Fruit fly (Drosophila melanogaster): ENCODE data around the gene Wdr37.

Gene Wdr37

DNA sequence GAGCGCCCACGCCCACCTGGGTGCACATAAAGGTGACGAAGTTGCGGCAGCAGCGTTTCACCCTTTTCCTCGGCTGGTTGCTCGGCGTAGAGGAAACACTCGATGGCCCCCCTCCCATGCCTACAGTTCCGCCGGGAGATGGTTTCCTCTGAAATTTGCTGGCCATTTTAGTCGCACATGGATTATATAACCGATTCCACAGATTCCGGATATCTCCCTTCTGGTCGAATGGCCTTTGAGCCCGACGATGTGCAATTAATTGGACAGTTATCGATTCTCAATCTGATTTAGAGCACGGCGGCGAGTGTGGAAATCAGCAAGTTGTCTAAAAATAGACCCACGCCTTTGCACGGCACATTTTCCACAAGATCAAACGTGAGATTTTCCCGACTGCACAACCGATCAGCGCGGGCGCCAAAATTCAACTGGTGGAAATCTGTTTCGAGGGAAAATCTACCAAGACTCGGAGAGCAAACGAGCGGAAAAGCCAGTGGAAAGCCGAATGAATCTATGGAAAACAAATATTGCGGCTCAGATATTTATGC, 8.8 kb upstream of the Wdr37 start, which contains the start of gene CG10864:
Gene CG10864 (minus strand): TSS at position 427 of the 545 bp plus-strand sequence.
- TF ChIP-seq Dp (GFP tag; optimal IDR thresholded peaks at IDR 0.05) (peak; percentile 8), CG7963 (GFP tag; IDR thresholded peaks at IDR 0.05; ENCODE audit: partially characterized antibody) (0 out of 3 replicates have a peak, but pooled peaks have one; percentile 7), E2f2 (GFP tag; IDR thresholded peaks at IDR 0.05) (peak; percentile 43; the same call in 1 of the 2 replicates), al (GFP tag; IDR thresholded peaks at IDR 0.05) (no peak), sob (GFP tag; IDR thresholded peaks at IDR 0.05) (no peak), CG12769 (tag; optimal IDR thresholded peaks at IDR 0.05) (peak; percentile 62), ase (GFP tag; IDR thresholded peaks at IDR 0.05) (0 out of 3 replicates have a peak, but pooled peaks have one; percentile 29), phol (tag; optimal IDR thresholded peaks at IDR 0.05) (no peak), kah (GFP tag; optimal IDR thresholded peaks at IDR 0.05) (peak; percentile 13), CG11247 (GFP tag; IDR thresholded peaks at IDR 0.05) (no peak), Mad (GFP tag; optimal IDR thresholded peaks at IDR 0.05) (no peak), br (optimal IDR thresholded peaks at IDR 0.05) (no peak), Pdp1 (GFP tag; optimal IDR thresholded peaks at IDR 0.05) (peak in 1 of 2 experiments; percentile 92), Med (GFP tag) (peak; percentile 61)

DNA sequence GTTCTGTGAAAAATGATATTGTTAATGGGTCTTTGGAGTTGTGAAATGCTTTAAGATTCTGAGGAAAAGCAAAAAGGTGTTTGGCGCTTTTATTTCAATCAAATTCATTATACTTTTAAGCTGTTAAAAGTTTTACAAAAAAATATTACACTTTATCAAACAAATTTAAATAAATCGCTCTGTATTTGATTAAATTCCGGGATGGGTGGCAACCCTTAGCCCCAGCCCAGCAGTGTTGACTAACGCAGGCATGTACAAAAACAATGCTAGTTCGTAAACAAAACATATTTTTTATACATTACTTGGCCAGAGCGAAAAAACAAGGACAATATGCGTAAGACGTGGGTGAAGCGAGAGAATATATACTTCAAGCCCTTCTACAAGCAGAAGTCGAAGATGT, 2.2 kb upstream of the Wdr37 start, which contains the start of gene CG7685:
Gene CG7685 (plus strand): TSS at position 228 of the 400 bp plus-strand sequence.
- no peak for TF ChIP-seq hth (optimal IDR thresholded peaks at IDR 0.05)
- no peak for TF ChIP-seq Dref (GFP tag; IDR thresholded peaks at IDR 0.05)
- peak; percentile 9 for TF ChIP-seq CG17186 (GFP tag; optimal IDR thresholded peaks at IDR 0.05)
- peak; percentile 30 for TF ChIP-seq twi (tag; optimal IDR thresholded peaks at IDR 0.05)
- peak; percentile 44 for TF ChIP-seq Ptx1 (GFP tag; IDR thresholded peaks at IDR 0.05)
- peak; percentile 69 for TF ChIP-seq CG30403 (GFP tag; optimal IDR thresholded peaks at IDR 0.05)
- peak; percentile 76 for TF ChIP-seq PHDP (tag; optimal IDR thresholded peaks at IDR 0.05)
- TF ChIP-seq dan (GFP tag; IDR thresholded peaks at IDR 0.05) = no peak
- peak; percentile 74 for TF ChIP-seq Meics (GFP tag; optimal IDR thresholded peaks at IDR 0.05)
- TF ChIP-seq CG1233 (GFP tag; optimal IDR thresholded peaks at IDR 0.05) = peak; percentile 53
- no peak for TF ChIP-seq pita (GFP tag; optimal IDR thresholded peaks at IDR 0.05)
- peak; percentile 48; the same call in 1 of the 3 replicates for TF ChIP-seq ken (GFP tag; IDR thresholded peaks at IDR 0.05)
- TF ChIP-seq Max (GFP tag; optimal IDR thresholded peaks at IDR 0.05) = peak; percentile 28
- TF ChIP-seq Lhr (GFP tag; optimal IDR thresholded peaks at IDR 0.05) = peak; percentile 19
- peak in 1 of 3 experiments; percentile 18 for TF ChIP-seq lola (GFP tag; optimal IDR thresholded peaks at IDR 0.05)
- TF ChIP-seq CG11723 (GFP tag; optimal IDR thresholded peaks at IDR 0.05) = no peak
- TF ChIP-seq ATbp (GFP tag; optimal IDR thresholded peaks at IDR 0.05) = no peak
- TF ChIP-seq CG33213 (GFP tag; optimal IDR thresholded peaks at IDR 0.05) = peak; percentile 79
- TF ChIP-seq CG8944 (GFP tag; optimal IDR thresholded peaks at IDR 0.05) = peak; percentile 28
- TF ChIP-seq nau (GFP tag; optimal IDR thresholded peaks at IDR 0.05) = peak; percentile 51
- TF ChIP-seq CG13624 (GFP tag; optimal IDR thresholded peaks at IDR 0.05) = peak; percentile 59
- TF ChIP-seq br (optimal IDR thresholded peaks at IDR 0.05) = no peak
- TF ChIP-seq en (GFP tag; optimal IDR thresholded peaks at IDR 0.05) = peak; percentile 38
- peak; percentile 41 for TF ChIP-seq CG10366 (GFP tag; IDR thresholded peaks at IDR 0.05)
- TF ChIP-seq Trl (optimal IDR thresholded peaks at IDR 0.05) = no peak
- TF ChIP-seq Trl (GFP tag; optimal IDR thresholded peaks at IDR 0.05) = peak; percentile 72
- TF ChIP-seq CG12659 (GFP tag; optimal IDR thresholded peaks at IDR 0.05) = peak; percentile 75
- peak; percentile 58; the same call in 1 of the 2 replicates for TF ChIP-seq sob (GFP tag; IDR thresholded peaks at IDR 0.05)
- TF ChIP-seq CG16815 (GFP tag; optimal IDR thresholded peaks at IDR 0.05) = no peak
- no peak for TF ChIP-seq nerfin-2 (GFP tag; IDR thresholded peaks at IDR 0.05; ENCODE audit: partially characterized antibody)
- TF ChIP-seq chm (GFP tag; IDR thresholded peaks at IDR 0.05) = peak; percentile 77; the same call in 1 of the 2 replicates
- TF ChIP-seq ssp (GFP tag; IDR thresholded peaks at IDR 0.05) = no peak
- peak; percentile 97 for TF ChIP-seq Med (GFP tag)
- peak; percentile 81 for TF ChIP-seq HmgZ (tag; optimal IDR thresholded peaks at IDR 0.05)
- peak; percentile 45 for TF ChIP-seq CG12071 (GFP tag; optimal IDR thresholded peaks at IDR 0.05)
- no peak for TF ChIP-seq bbx (GFP tag; IDR thresholded peaks at IDR 0.05; ENCODE audit: partially characterized antibody)
- peak; percentile 72; the same call in 2 of the 3 replicates for TF ChIP-seq CG11456 (GFP tag; IDR thresholded peaks at IDR 0.05)
- 0 out of 4 replicates have a peak, but pooled peaks have one; percentile 5 for TF ChIP-seq Gug (GFP tag; IDR thresholded peaks at IDR 0.05)
